Fruit fly (Drosophila melanogaster) whole organism, embryonic: ENCODE results near the gene CG5068.

Experiments
- Atf3 ChIP-seq: fragments of 200-800 bp; sonication (Bioruptor generic); optimal IDR thresholded peaks from 3 replicates; lab custom pipeline; 2016; ENCODE audit warnings: missing biosample characterization, missing genetic modification characterization
- CG10274 ChIP-seq: fragments of 200-800 bp; sonication (Bioruptor generic); optimal IDR thresholded peaks from 3 replicates; lab custom pipeline; 2017; ENCODE audit warnings: missing biosample characterization, mild to moderate bottlenecking, missing genetic modification characterization
- CG10462 ChIP-seq: fragments of 200-800 bp; sonication (Bioruptor generic); optimal IDR thresholded peaks from 2 replicates; lab custom pipeline; 2016; ENCODE audit warnings: missing biosample characterization, missing genetic modification characterization
- CG15011 ChIP-seq: fragments of 200-800 bp; sonication (Bioruptor generic); optimal IDR thresholded peaks from 3 replicates; lab custom pipeline; 2018; ENCODE audit warnings: missing biosample characterization, mild to moderate bottlenecking, missing genetic modification characterization
- CG15601 ChIP-seq: fragments of 200-800 bp; sonication (Bioruptor generic); optimal IDR thresholded peaks from 3 replicates; lab custom pipeline; 2019; ENCODE audit warnings: missing biosample characterization, mild to moderate bottlenecking, missing genetic modification characterization, moderate library complexity
- CG16815 ChIP-seq: fragments of 200-800 bp; sonication (Bioruptor generic); optimal IDR thresholded peaks from 3 replicates; lab custom pipeline; 2017; ENCODE audit warnings: missing biosample characterization, mild to moderate bottlenecking, missing genetic modification characterization
- CG17612 ChIP-seq: fragments of 200-800 bp; sonication (Bioruptor generic); IDR thresholded peaks from 2 replicates; pipeline ENCODE4 v1.3.6; 2022; ENCODE audit warnings: missing biosample characterization, missing genetic modification characterization
- CG18599 ChIP-seq: fragments of 200-800 bp; sonication (Bioruptor generic); optimal IDR thresholded peaks from 3 replicates; lab custom pipeline; 2017; ENCODE audit warnings: missing biosample characterization, missing genetic modification characterization, mild to moderate bottlenecking, moderate library complexity, missing genetic modification reagents
- CG18619 ChIP-seq: fragments of 200-800 bp; sonication (Bioruptor generic); optimal IDR thresholded peaks from 3 replicates; lab custom pipeline; 2017; ENCODE audit warnings: missing biosample characterization, mild to moderate bottlenecking, missing genetic modification characterization
- CG2129 ChIP-seq: fragments of 200-800 bp; sonication (Bioruptor generic); IDR thresholded peaks from 2 replicates; pipeline ENCODE4 v1.3.6; 2022; ENCODE audit warnings: missing biosample characterization, missing genetic modification characterization; ENCODE audit not compliant: partially characterized antibody
- CG31441 ChIP-seq: fragments of 200-800 bp; sonication (Bioruptor generic); IDR thresholded peaks from 2 replicates; pipeline ENCODE4 v1.3.6; 2022; ENCODE audit warnings: missing biosample characterization, missing genetic modification characterization
- CG32767 ChIP-seq: fragments of 200-800 bp; sonication (Bioruptor generic); IDR thresholded peaks from 2 replicates; pipeline ENCODE4 v1.3.6; 2022; ENCODE audit warnings: missing biosample characterization, missing genetic modification characterization
- CG3281 ChIP-seq: fragments of 200-800 bp; sonication (Bioruptor generic); optimal IDR thresholded peaks from 3 replicates; lab custom pipeline; 2017; ENCODE audit warnings: missing biosample characterization, mild to moderate bottlenecking, missing genetic modification characterization
- CG4328 ChIP-seq: fragments of 200-800 bp; sonication (Bioruptor generic); optimal IDR thresholded peaks from 3 replicates; lab custom pipeline; 2017; ENCODE audit warnings: missing biosample characterization, missing genetic modification reagents, missing genetic modification characterization
- CG4404 ChIP-seq: fragments of 200-800 bp; sonication (Bioruptor generic); IDR thresholded peaks from 2 replicates; pipeline ENCODE4 v1.3.6; 2022; ENCODE audit warnings: missing biosample characterization, missing genetic modification characterization
- CG7556 ChIP-seq: fragments of 200-800 bp; sonication (Bioruptor generic); optimal IDR thresholded peaks from 2 replicates; lab custom pipeline; 2017; ENCODE audit warnings: missing biosample characterization, mild to moderate bottlenecking, missing genetic modification characterization
- CG7786 ChIP-seq: fragments of 200-800 bp; sonication (Bioruptor generic); optimal IDR thresholded peaks from 2 replicates; lab custom pipeline; 2016; ENCODE audit warnings: missing biosample characterization, missing genetic modification characterization
- CG7839 ChIP-seq: fragments of 200-800 bp; sonication (Bioruptor generic); optimal IDR thresholded peaks from 3 replicates; lab custom pipeline; 2018; ENCODE audit warnings: missing biosample characterization, mild to moderate bottlenecking, missing genetic modification characterization, moderate library complexity
- CG8388 ChIP-seq: fragments of 200-800 bp; sonication (Bioruptor generic); optimal IDR thresholded peaks from 2 replicates; lab custom pipeline; 2019; ENCODE audit warnings: missing biosample characterization, mild to moderate bottlenecking, missing genetic modification characterization, moderate library complexity
- CG8765 ChIP-seq: fragments of 200-800 bp; sonication (Bioruptor generic); IDR thresholded peaks from 2 replicates; pipeline ENCODE4 v1.3.6; 2022; ENCODE audit warnings: missing biosample characterization, missing genetic modification characterization
- CG9817 ChIP-seq: fragments of 200-800 bp; sonication (Bioruptor generic); optimal IDR thresholded peaks from 2 replicates; lab custom pipeline; 2018; ENCODE audit warnings: missing biosample characterization, mild to moderate bottlenecking, missing genetic modification characterization, moderate library complexity
- Deaf1 ChIP-seq: fragments of 200-800 bp; optimal IDR thresholded peaks from 3 replicates; lab custom pipeline; 2019; ENCODE audit warnings: missing biosample characterization, mild to moderate bottlenecking, missing genetic modification characterization, moderate library complexity
- E2f2 ChIP-seq: fragments of 200-800 bp; sonication (Bioruptor generic); IDR thresholded peaks from 2 replicates; pipeline ENCODE4 v1.3.6; 2022; ENCODE audit warnings: missing biosample characterization, missing genetic modification characterization
- Hmr ChIP-seq: fragments of 200-800 bp; sonication (Bioruptor generic); optimal IDR thresholded peaks from 3 replicates; lab custom pipeline; 2017; ENCODE audit warnings: mild to moderate bottlenecking, missing biosample characterization, missing genetic modification reagents, missing genetic modification characterization
- Mad ChIP-seq: fragments of 200-800 bp; sonication (Bioruptor generic); optimal IDR thresholded peaks from 2 replicates; lab custom pipeline; 2016; ENCODE audit warnings: missing biosample characterization, missing genetic modification characterization
- Max ChIP-seq: fragments of 200-800 bp; sonication (Bioruptor generic); optimal IDR thresholded peaks from 2 replicates; lab custom pipeline; 2016; ENCODE audit warnings: missing biosample characterization, mild to moderate bottlenecking, missing genetic modification characterization
- Meics ChIP-seq: fragments of 200-800 bp; sonication (Bioruptor generic); optimal IDR thresholded peaks from 2 replicates; lab custom pipeline; 2017; ENCODE audit warnings: missing biosample characterization, mild to moderate bottlenecking, missing genetic modification characterization
- Neu2 ChIP-seq: fragments of 200-800 bp; sonication (Bioruptor generic); optimal IDR thresholded peaks from 3 replicates; lab custom pipeline; 2016; ENCODE audit warnings: missing biosample characterization, missing genetic modification characterization, borderline replicate concordance
- Ssrp ChIP-seq: fragments of 200-800 bp; sonication (Bioruptor generic); optimal IDR thresholded peaks from 2 replicates; lab custom pipeline; 2018; ENCODE audit warnings: missing biosample characterization, mild to moderate bottlenecking, missing genetic modification characterization, moderate library complexity
- Trl ChIP-seq, 3 experiments: fragments of >200 bp in 2 of 3; fragments of 200-800 bp in 1 of 3; sonication (Bioruptor generic) in 1 of 3; optimal IDR thresholded peaks; 2 replicates in 1 of 3; 3 replicates in 2 of 3; lab custom pipeline; 2016 to 2017; ENCODE audit warnings: missing biosample characterization in 1 of 3, missing genetic modification characterization in 1 of 3
- Xrp1 ChIP-seq: fragments of 200-800 bp; sonication (Bioruptor generic); IDR thresholded peaks from 2 replicates; pipeline ENCODE4 v1.3.6; 2022; ENCODE audit warnings: missing biosample characterization, missing genetic modification characterization
- btn ChIP-seq: fragments of 200-800 bp; sonication (Bioruptor generic); optimal IDR thresholded peaks from 2 replicates; lab custom pipeline; 2016; ENCODE audit warnings: missing biosample characterization, missing genetic modification characterization
- chif ChIP-seq, 2 experiments: fragments of 200-800 bp; sonication (Bioruptor generic); optimal IDR thresholded peaks; 3 replicates each; lab custom pipeline; 2016; ENCODE audit warnings: missing biosample characterization in 2 of 2, missing genetic modification characterization in 2 of 2
- dm ChIP-seq: fragments of 200-800 bp; sonication (Bioruptor generic); optimal IDR thresholded peaks from 3 replicates; lab custom pipeline; 2016; ENCODE audit warnings: missing biosample characterization, missing genetic modification characterization
- fu2 ChIP-seq: fragments of 200-800 bp; sonication (Bioruptor generic); optimal IDR thresholded peaks from 2 replicates; lab custom pipeline; 2016; ENCODE audit warnings: missing biosample characterization, missing genetic modification characterization
- gem ChIP-seq: fragments of 200-800 bp; sonication (Bioruptor generic); optimal IDR thresholded peaks from 2 replicates; lab custom pipeline; 2019; ENCODE audit warnings: missing biosample characterization, mild to moderate bottlenecking, missing genetic modification characterization, moderate library complexity
- kay ChIP-seq: fragments of 200-800 bp; sonication (Bioruptor generic); optimal IDR thresholded peaks from 2 replicates; lab custom pipeline; 2016; ENCODE audit warnings: missing biosample characterization, missing genetic modification characterization
- lola ChIP-seq, 3 experiments: fragments of >200 bp in 2 of 3; fragments of 200-800 bp in 1 of 3; sonication (Bioruptor generic) in 1 of 3; optimal IDR thresholded peaks; 2 replicates each; lab custom pipeline; 2017 to 2019; ENCODE audit warnings: missing biosample characterization in 3 of 3, missing genetic modification characterization in 3 of 3, mild to moderate bottlenecking in 1 of 3, moderate library complexity in 1 of 3
- luna ChIP-seq: fragments of 200-800 bp; sonication (Bioruptor generic); optimal IDR thresholded peaks from 2 replicates; lab custom pipeline; 2016; ENCODE audit warnings: missing biosample characterization, missing genetic modification characterization
- maf-S ChIP-seq: fragments of 200-800 bp; sonication (Bioruptor generic); optimal IDR thresholded peaks from 2 replicates; lab custom pipeline; 2016; ENCODE audit warnings: missing biosample characterization, missing genetic modification characterization
- nmo ChIP-seq: fragments of 200-800 bp; sonication (Bioruptor generic); optimal IDR thresholded peaks from 2 replicates; lab custom pipeline; 2018; ENCODE audit warnings: missing biosample characterization, mild to moderate bottlenecking, missing genetic modification characterization, moderate library complexity
- nom ChIP-seq: fragments of 200-800 bp; sonication (Bioruptor generic); optimal IDR thresholded peaks from 2 replicates; lab custom pipeline; 2017; ENCODE audit warnings: missing biosample characterization, missing genetic modification characterization, mild to moderate bottlenecking, moderate library complexity, missing genetic modification reagents
- sisA ChIP-seq: fragments of 200-800 bp; sonication (Bioruptor generic); IDR thresholded peaks from 2 replicates; pipeline ENCODE4 v1.3.6; 2022; ENCODE audit warnings: missing biosample characterization, missing genetic modification characterization
- tgo ChIP-seq: fragments of 200-800 bp; sonication (Bioruptor generic); IDR thresholded peaks from 3 replicates; pipeline ENCODE4 v1.3.6; 2022; ENCODE audit warnings: missing biosample characterization, missing genetic modification characterization
- tll ChIP-seq, 2 experiments: fragments of 200-800 bp in 1 of 2; fragments of >200 bp in 1 of 2; sonication (Bioruptor generic) in 1 of 2; optimal IDR thresholded peaks; 2 replicates each; lab custom pipeline; 2017 to 2019; ENCODE audit warnings: missing biosample characterization in 2 of 2, missing genetic modification characterization in 2 of 2, mild to moderate bottlenecking in 1 of 2, moderate library complexity in 1 of 2
- tup ChIP-seq: fragments of 200-800 bp; sonication (Bioruptor generic); optimal IDR thresholded peaks from 2 replicates; lab custom pipeline; 2016; ENCODE audit warnings: missing biosample characterization, mild to moderate bottlenecking, missing genetic modification characterization, moderate library complexity
- twi ChIP-seq: fragments of 200-800 bp; optimal IDR thresholded peaks from 2 replicates; lab custom pipeline; 2019; ENCODE audit warnings: missing biosample characterization, mild to moderate bottlenecking, missing genetic modification characterization, moderate library complexity
- tx ChIP-seq: fragments of 200-800 bp; sonication (Bioruptor generic); optimal IDR thresholded peaks from 2 replicates; lab custom pipeline; 2016; ENCODE audit warnings: missing biosample characterization, missing genetic modification characterization
- vvl ChIP-seq: fragments of 200-800 bp; sonication (Bioruptor generic); IDR thresholded peaks from 2 replicates; pipeline ENCODE4 v1.3.6; 2022; ENCODE audit warnings: missing biosample characterization, missing genetic modification characterization
- wdn ChIP-seq: fragments of 200-800 bp; sonication (Bioruptor generic); IDR thresholded peaks from 2 replicates; pipeline ENCODE4 v1.3.6; 2022; ENCODE audit warnings: missing biosample characterization, missing genetic modification characterization

CG5068 gene

DNA sequence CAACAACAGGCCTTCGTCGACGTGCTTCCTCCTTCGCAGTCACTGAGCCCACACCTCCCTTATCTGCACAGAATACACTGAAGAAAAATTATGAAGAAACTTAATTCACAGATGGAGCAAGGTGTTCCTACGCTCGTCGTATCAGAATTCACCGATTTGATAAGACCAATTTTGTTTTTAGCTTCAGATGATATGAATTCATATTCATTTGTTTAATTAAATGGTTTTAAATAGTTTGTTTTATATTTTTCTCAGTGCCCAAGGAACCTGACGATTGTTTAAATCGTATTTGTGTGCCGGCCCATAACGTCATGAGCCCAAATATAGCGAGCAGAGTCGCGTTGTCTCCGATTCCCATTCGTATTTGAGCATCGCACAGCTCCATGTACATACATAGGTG lies 37.1 kb downstream of the CG5068 start (continued):
- peak; percentile 9 for TF ChIP-seq CG15011 (GFP tag; lab: Kevin White, UChicago)
- peak; percentile 85 for TF ChIP-seq CG8765 (GFP tag; lab: Robert Waterston, UW)
- peak; percentile 58 for TF ChIP-seq Mad
- no peak for TF ChIP-seq CG2129
- TF ChIP-seq CG31441, result peak; percentile 85
- TF ChIP-seq tx, result peak; percentile 18
- TF ChIP-seq nmo (GFP tag; lab: Kevin White, UChicago), result peak; percentile 83
- TF ChIP-seq CG9817 (tag; lab: Kevin White, UChicago), result peak; percentile 17
- TF ChIP-seq tll (GFP tag; optimal IDR thresholded peaks at IDR 0.05; lab: Kevin White, UChicago), result peak in 1 of 2 experiments; percentile 77
- TF ChIP-seq CG10462 (GFP tag; lab: Kevin White, UChicago), result peak; percentile 61
- peak; percentile 42 for TF ChIP-seq Meics (GFP tag; lab: Kevin White, UChicago)
- TF ChIP-seq chif (GFP tag; optimal IDR thresholded peaks at IDR 0.05; lab: Kevin White, UChicago), result peak; percentile 54 to 85
- TF ChIP-seq luna (GFP tag; lab: Kevin White, UChicago), result no peak
- TF ChIP-seq Trl (optimal IDR thresholded peaks at IDR 0.05; lab: Kevin White, UChicago), result no peak
- TF ChIP-seq Trl (GFP tag; optimal IDR thresholded peaks at IDR 0.05; lab: Kevin White, UChicago), result peak; percentile 56
- peak in 1 of 3 experiments; percentile 87 for TF ChIP-seq lola (GFP tag; optimal IDR thresholded peaks at IDR 0.05; lab: Kevin White, UChicago)
- peak; percentile 82 for TF ChIP-seq vvl (GFP tag; lab: Robert Waterston, UW)
- peak; percentile 72 for TF ChIP-seq Atf3
- TF ChIP-seq Xrp1 (GFP tag; lab: Robert Waterston, UW), result peak; percentile 85
- TF ChIP-seq CG8388 (GFP tag; lab: Kevin White, UChicago), result peak; percentile 58
- TF ChIP-seq CG3281 (GFP tag; lab: Kevin White, UChicago), result peak; percentile 35
- peak; percentile 26 for TF ChIP-seq CG18619
- peak; percentile 57 for TF ChIP-seq twi (tag; lab: Kevin White, UChicago)
- peak; percentile 65 for TF ChIP-seq tgo (GFP tag; lab: Robert Waterston, UW)
- TF ChIP-seq btn, result peak; percentile 63
- TF ChIP-seq dm (GFP tag; lab: Kevin White, UChicago), result peak; percentile 13
- TF ChIP-seq gem, result peak; percentile 80
- TF ChIP-seq Deaf1 (tag; lab: Kevin White, UChicago), result peak; percentile 45
- TF ChIP-seq Max (GFP tag; lab: Kevin White, UChicago), result peak; percentile 55
- TF ChIP-seq maf-S, result peak; percentile 22
- TF ChIP-seq CG15601 (tag; lab: Kevin White, UChicago), result peak; percentile 49
- peak; percentile 75 for TF ChIP-seq CG7839 (tag; lab: Kevin White, UChicago)
- TF ChIP-seq fu2 (GFP tag; lab: Kevin White, UChicago), result no peak
- no peak for TF ChIP-seq CG32767 (GFP tag; lab: Robert Waterston, UW)
- peak; percentile 75 for TF ChIP-seq CG16815 (GFP tag; lab: Kevin White, UChicago)
- peak; percentile 68 for TF ChIP-seq CG18599 (GFP tag; lab: Kevin White, UChicago)
- TF ChIP-seq CG7786 (GFP tag; lab: Kevin White, UChicago), result peak; percentile 35
- no peak for TF ChIP-seq CG17612 (GFP tag; lab: Robert Waterston, UW)
- no peak for TF ChIP-seq wdn
- no peak for TF ChIP-seq kay (GFP tag; lab: Kevin White, UChicago)
- peak; percentile 31 for TF ChIP-seq Neu2 (GFP tag; lab: Kevin White, UChicago)
- peak; percentile 88 for TF ChIP-seq CG4404
- TF ChIP-seq sisA (GFP tag; lab: Robert Waterston, UW), result peak; percentile 50
- TF ChIP-seq CG4328 (GFP tag; lab: Kevin White, UChicago), result no peak
- peak; percentile 58 for TF ChIP-seq Ssrp
- peak; percentile 21; the same call in 1 of the 2 replicates for TF ChIP-seq E2f2 (GFP tag; lab: Robert Waterston, UW)
- TF ChIP-seq CG10274 (GFP tag; lab: Kevin White, UChicago), result peak; percentile 19
- peak; percentile 48 for TF ChIP-seq tup (GFP tag; lab: Kevin White, UChicago)
- peak; percentile 28 for TF ChIP-seq Hmr (GFP tag; lab: Kevin White, UChicago)
- peak; percentile 63 for TF ChIP-seq CG7556 (GFP tag; lab: Kevin White, UChicago)
- no peak for TF ChIP-seq nom (GFP tag; lab: Kevin White, UChicago)
